Fruit fly (Drosophila melanogaster) whole organism, pupa: Measurements from ENCODE around the gene Papst2.

ENCODE experiments used
- CG10348 ChIP-seq: fragments of 200-800 bp; sonication (Bioruptor generic); IDR thresholded peaks from 2 replicates; pipeline ENCODE4 v1.3.6; 2022; ENCODE audit warnings: missing biosample characterization, missing genetic modification characterization
- CG13204 ChIP-seq: fragments of 200-800 bp; sonication (Bioruptor generic); optimal IDR thresholded peaks from 2 replicates; lab custom pipeline; 2018; ENCODE audit warnings: missing biosample characterization, mild to moderate bottlenecking, missing genetic modification characterization, moderate library complexity
- CG14655 ChIP-seq: fragments of 200-800 bp; sonication (Bioruptor generic); optimal IDR thresholded peaks from 3 replicates; lab custom pipeline; 2017; ENCODE audit warnings: mild to moderate bottlenecking, missing biosample characterization, missing genetic modification reagents, missing genetic modification characterization
- CG32121 ChIP-seq: fragments of 200-800 bp; sonication (Bioruptor generic); IDR thresholded peaks from 2 replicates; pipeline ENCODE4 v1.3.6; 2022; ENCODE audit warnings: missing biosample characterization, missing genetic modification characterization
- CG4496 ChIP-seq: fragments of 200-800 bp; sonication (Bioruptor generic); IDR thresholded peaks from 3 replicates; pipeline ENCODE4 v1.3.6; 2022; ENCODE audit warnings: missing biosample characterization, missing genetic modification characterization
- D1 ChIP-seq: fragments of 200-800 bp; sonication (Bioruptor generic); optimal IDR thresholded peaks from 2 replicates; lab custom pipeline; 2018; ENCODE audit warnings: missing biosample characterization, mild to moderate bottlenecking, missing genetic modification characterization, moderate library complexity
- EcR ChIP-seq: fragments of 200-800 bp; sonication (Bioruptor generic); optimal IDR thresholded peaks from 3 replicates; lab custom pipeline; 2019; ENCODE audit warnings: missing biosample characterization, missing genetic modification characterization, mild to moderate bottlenecking, moderate library complexity, missing genetic modification reagents
- Pif1B ChIP-seq: fragments of 200-800 bp; sonication (Bioruptor generic); optimal IDR thresholded peaks from 3 replicates; lab custom pipeline; 2016; ENCODE audit warnings: missing biosample characterization, missing genetic modification characterization
- Snoo ChIP-seq: fragments of 200-800 bp; sonication (Bioruptor generic); optimal IDR thresholded peaks from 3 replicates; lab custom pipeline; 2017; ENCODE audit warnings: missing biosample characterization, mild to moderate bottlenecking, missing genetic modification characterization, inconsistent platforms
- rn ChIP-seq: fragments of 200-800 bp; sonication (Bioruptor generic); IDR thresholded peaks from 2 replicates; pipeline ENCODE4 v1.3.6; 2022; ENCODE audit warnings: missing biosample characterization, missing genetic modification characterization

- TF ChIP-seq Pif1B (GFP tag; lab: Kevin White, UChicago) (no peak), CG14655 (GFP tag; lab: Kevin White, UChicago) (no peak), D1 (no peak), rn (no peak), CG13204 (no peak), Snoo (no peak), CG4496 (GFP tag; lab: Robert Waterston, UW) (peak; percentile 63; the same call in 2 of the 3 replicates), CG32121 (GFP tag; lab: Robert Waterston, UW) (0 out of 2 replicates have a peak, but pooled peaks have one; percentile 9), EcR (GFP tag; lab: Kevin White, UChicago) (no peak), CG10348 (GFP tag; lab: Robert Waterston, UW) (no peak)
Measured at dm6 chr3L:17006250-17006693, 36.3 kb upstream of the Papst2 start.
